Worm (Caenorhabditis elegans): ENCODE results near the gene osm-12.

The osm-12 gene

ce11 chrIII:12220820-12221219 is 18.5 kb upstream of the osm-12 start:
- no peak for TF ChIP-seq tbx-11 (GFP tag; IDR thresholded peaks at IDR 0.05)
- TF ChIP-seq ets-7 (tag; optimal IDR thresholded peaks at IDR 0.05): no peak
- TF ChIP-seq F13C5.2 (tag; optimal IDR thresholded peaks at IDR 0.05): no peak
- TF ChIP-seq aly-1 (tag; optimal IDR thresholded peaks at IDR 0.05): no peak
- TF ChIP-seq pes-1 (GFP tag; IDR thresholded peaks at IDR 0.05): no peak
- no peak for TF ChIP-seq B0310.2 (tag; optimal IDR thresholded peaks at IDR 0.05)
- TF ChIP-seq sea-1 (GFP tag; conservative IDR thresholded peaks at IDR 0.05): no peak
- no peak for TF ChIP-seq ceh-13 (GFP tag; optimal IDR thresholded peaks at IDR 0.05)
- no peak for TF ChIP-seq tra-4 (tag; optimal IDR thresholded peaks at IDR 0.05)
- no peak for TF ChIP-seq ceh-36 (tag; optimal IDR thresholded peaks at IDR 0.05)
- no peak for TF ChIP-seq tbx-37 (GFP tag; conservative IDR thresholded peaks at IDR 0.05)
- TF ChIP-seq hnd-1 (tag; optimal IDR thresholded peaks at IDR 0.05): no peak
- no peak for TF ChIP-seq ama-1 (optimal IDR thresholded peaks at IDR 0.05)
- no peak for TF ChIP-seq scrt-1 (GFP tag; IDR thresholded peaks at IDR 0.05)
- no peak for TF ChIP-seq hmg-4 (GFP tag; optimal IDR thresholded peaks at IDR 0.05)

- TF ChIP-seq F13C5.2 (tag; optimal IDR thresholded peaks at IDR 0.05) (no peak), tbx-37 (GFP tag; conservative IDR thresholded peaks at IDR 0.05) (0 out of 2 replicates have a peak, but pooled peaks have one; percentile 2), hmbx-1 (tag; optimal IDR thresholded peaks at IDR 0.05) (no peak)
These were observed 16.3 kb upstream of the osm-12 start, which contains the start of the genes gex-4 and gphr-1 for ce11 chrIII:12218633-12219097. gex-4 (minus strand) TSS chrIII:12218634. gphr-1 (plus strand) TSS chrIII:12219047.

- TF ChIP-seq pes-1 (GFP tag; IDR thresholded peaks at IDR 0.05): no peak
These were observed 15.7 kb upstream of the osm-12 start for ce11 chrIII:12218078-12218477.

- TF ChIP-seq hmbx-1 (tag; optimal IDR thresholded peaks at IDR 0.05): no peak
These were observed 13.3 kb upstream of the osm-12 start, which contains the start of gene Y75B8A.13 for ce11 chrIII:12215596-12215995. Y75B8A.13 (minus strand) TSS chrIII:12215696.

ce11 chrIII:12207574-12207973 is 5.2 kb upstream of the osm-12 start:
- TF ChIP-seq aly-1 (tag; optimal IDR thresholded peaks at IDR 0.05): no peak
- no peak for TF ChIP-seq flt-1 (GFP tag; IDR thresholded peaks at IDR 0.05)
- no peak for TF ChIP-seq hmbx-1 (tag; optimal IDR thresholded peaks at IDR 0.05)
- TF ChIP-seq ceh-13 (GFP tag; optimal IDR thresholded peaks at IDR 0.05): no peak
- no peak for TF ChIP-seq ets-7 (tag; optimal IDR thresholded peaks at IDR 0.05)
- TF ChIP-seq ceh-36 (tag; optimal IDR thresholded peaks at IDR 0.05): no peak
- no peak for TF ChIP-seq hnd-1 (tag; optimal IDR thresholded peaks at IDR 0.05)
- no peak for TF ChIP-seq hmg-4 (GFP tag; optimal IDR thresholded peaks at IDR 0.05)
- TF ChIP-seq sea-1 (GFP tag; conservative IDR thresholded peaks at IDR 0.05): no peak
- TF ChIP-seq pes-1 (GFP tag; IDR thresholded peaks at IDR 0.05): no peak
- no peak for TF ChIP-seq B0310.2 (tag; optimal IDR thresholded peaks at IDR 0.05)
- TF ChIP-seq scrt-1 (GFP tag; IDR thresholded peaks at IDR 0.05): no peak
- no peak for TF ChIP-seq F13C5.2 (tag; optimal IDR thresholded peaks at IDR 0.05)
- TF ChIP-seq tra-4 (tag; optimal IDR thresholded peaks at IDR 0.05): no peak
- TF ChIP-seq tbx-11 (GFP tag; IDR thresholded peaks at IDR 0.05): no peak
- TF ChIP-seq ama-1 (optimal IDR thresholded peaks at IDR 0.05): no peak
- no peak for TF ChIP-seq tbx-37 (GFP tag; conservative IDR thresholded peaks at IDR 0.05)

ce11 chrIII:12205271-12205670 is 2.9 kb upstream of the osm-12 start:
- no peak for TF ChIP-seq ceh-13 (GFP tag; optimal IDR thresholded peaks at IDR 0.05)
- no peak for TF ChIP-seq hmg-4 (GFP tag; optimal IDR thresholded peaks at IDR 0.05)
- no peak for TF ChIP-seq B0310.2 (tag; optimal IDR thresholded peaks at IDR 0.05)

ce11 chrIII:12198135-12198534 is 4.2 kb downstream of the osm-12 start:
- TF ChIP-seq tbx-11 (GFP tag; IDR thresholded peaks at IDR 0.05): no peak

ce11 chrIII:12195991-12196390 is 6.3 kb downstream of the osm-12 start:
- TF ChIP-seq hmbx-1 (tag; optimal IDR thresholded peaks at IDR 0.05) (no peak), ceh-36 (tag; optimal IDR thresholded peaks at IDR 0.05) (peak; percentile 79), aly-1 (tag; optimal IDR thresholded peaks at IDR 0.05) (no peak), pes-1 (GFP tag; IDR thresholded peaks at IDR 0.05) (no peak)

ce11 chrIII:12194190-12194589 is 8.1 kb downstream of the osm-12 start, which contains the start of gene Y75B8A.44:
Y75B8A.44 (plus strand) TSS chrIII:12194490.
- TF ChIP-seq ceh-13 (GFP tag; optimal IDR thresholded peaks at IDR 0.05) (no peak), scrt-1 (GFP tag; IDR thresholded peaks at IDR 0.05) (no peak), tbx-37 (GFP tag; conservative IDR thresholded peaks at IDR 0.05) (no peak), pes-1 (GFP tag; IDR thresholded peaks at IDR 0.05) (no peak), F13C5.2 (tag; optimal IDR thresholded peaks at IDR 0.05) (no peak), B0310.2 (tag; optimal IDR thresholded peaks at IDR 0.05) (no peak), hmg-4 (GFP tag; optimal IDR thresholded peaks at IDR 0.05) (no peak), ceh-36 (tag; optimal IDR thresholded peaks at IDR 0.05) (no peak), ets-7 (tag; optimal IDR thresholded peaks at IDR 0.05) (no peak), aly-1 (tag; optimal IDR thresholded peaks at IDR 0.05) (no peak), sea-1 (GFP tag; conservative IDR thresholded peaks at IDR 0.05) (no peak)
